Fruit fly (Drosophila melanogaster): Measurements from ENCODE around the gene trol.

- TF ChIP-seq Dll (optimal IDR thresholded peaks at IDR 0.05) (peak; percentile 88), pan (optimal IDR thresholded peaks at IDR 0.05) (no peak)
These were observed at the start of gene trol for dm6 chrX:2545328-2545758.

Data from whole organism.